Fruit fly (Drosophila melanogaster) whole organism, embryonic: ENCODE measurements around the gene CG10376.

ENCODE experiments used
- Bgb ChIP-seq: fragments of 200-800 bp; sonication (Bioruptor generic); IDR thresholded peaks from 2 replicates; pipeline ENCODE4 v1.3.6; 2022; ENCODE audit warnings: missing biosample characterization, missing genetic modification characterization; ENCODE audit not compliant: partially characterized antibody
- Bteb2 ChIP-seq: fragments of 200-800 bp; sonication (Bioruptor generic); optimal IDR thresholded peaks from 2 replicates; lab custom pipeline; 2016; ENCODE audit warnings: missing biosample characterization, missing genetic modification characterization
- CG10147 ChIP-seq: fragments of 200-800 bp; sonication (Bioruptor generic); optimal IDR thresholded peaks from 2 replicates; lab custom pipeline; 2019; ENCODE audit warnings: missing biosample characterization, mild to moderate bottlenecking, missing genetic modification characterization, moderate library complexity
- CG1024 ChIP-seq: fragments of 200-800 bp; sonication (Bioruptor generic); IDR thresholded peaks from 2 replicates; pipeline ENCODE4 v1.3.6; 2022; ENCODE audit warnings: missing biosample characterization, missing genetic modification characterization
- CG11695 ChIP-seq: fragments of 200-800 bp; sonication (Bioruptor generic); IDR thresholded peaks from 3 replicates; pipeline ENCODE4 v1.3.6; 2022; ENCODE audit warnings: missing biosample characterization, missing genetic modification characterization
- CG13624 ChIP-seq: fragments of 200-800 bp; sonication (Bioruptor generic); optimal IDR thresholded peaks from 2 replicates; lab custom pipeline; 2016; ENCODE audit warnings: missing biosample characterization, missing genetic modification characterization
- CG14667 ChIP-seq: fragments of 200-800 bp; sonication (Bioruptor generic); IDR thresholded peaks from 2 replicates; pipeline ENCODE4 v1.3.6; 2022; ENCODE audit warnings: missing biosample characterization, missing genetic modification characterization
- CG14965 ChIP-seq: fragments of 200-800 bp; sonication (Bioruptor generic); optimal IDR thresholded peaks from 2 replicates; lab custom pipeline; 2016; ENCODE audit warnings: missing biosample characterization, missing genetic modification characterization, borderline replicate concordance
- CG18599 ChIP-seq: fragments of 200-800 bp; sonication (Bioruptor generic); optimal IDR thresholded peaks from 3 replicates; lab custom pipeline; 2017; ENCODE audit warnings: missing biosample characterization, missing genetic modification characterization, mild to moderate bottlenecking, moderate library complexity, missing genetic modification reagents
- CG7786 ChIP-seq: fragments of 200-800 bp; sonication (Bioruptor generic); optimal IDR thresholded peaks from 2 replicates; lab custom pipeline; 2016; ENCODE audit warnings: missing biosample characterization, missing genetic modification characterization
- CG8089 ChIP-seq: fragments of 200-800 bp; sonication (Bioruptor generic); optimal IDR thresholded peaks from 3 replicates; lab custom pipeline; 2016; ENCODE audit warnings: missing biosample characterization, missing genetic modification characterization
- CG8765 ChIP-seq: fragments of 200-800 bp; sonication (Bioruptor generic); IDR thresholded peaks from 2 replicates; pipeline ENCODE4 v1.3.6; 2022; ENCODE audit warnings: missing biosample characterization, missing genetic modification characterization
- CG9932 ChIP-seq: fragments of 200-800 bp; sonication (Bioruptor generic); IDR thresholded peaks from 2 replicates; pipeline ENCODE4 v1.3.6; 2022; ENCODE audit warnings: missing biosample characterization, missing genetic modification characterization
- D19B ChIP-seq: fragments of 200-800 bp; sonication (Bioruptor generic); optimal IDR thresholded peaks from 2 replicates; lab custom pipeline; 2017; ENCODE audit warnings: missing biosample characterization, mild to moderate bottlenecking, missing genetic modification characterization
- Dip2 ChIP-seq: fragments of 200-800 bp; sonication (Bioruptor generic); IDR thresholded peaks from 2 replicates; pipeline ENCODE4 v1.3.6; 2022; ENCODE audit warnings: missing biosample characterization, missing genetic modification characterization
- Dp ChIP-seq: fragments of 200-800 bp; sonication (Bioruptor generic); optimal IDR thresholded peaks from 2 replicates; lab custom pipeline; 2018; ENCODE audit warnings: missing biosample characterization, mild to moderate bottlenecking, missing genetic modification characterization, moderate library complexity
- E2f1 ChIP-seq: fragments of 200-800 bp; sonication (Bioruptor generic); IDR thresholded peaks from 2 replicates; pipeline ENCODE4 v1.3.6; 2022; ENCODE audit warnings: missing biosample characterization, missing genetic modification characterization
- Eip74EF ChIP-seq, 2 experiments: fragments of 200-800 bp in 1 of 2; fragments of >200 bp in 1 of 2; sonication (Bioruptor generic) in 1 of 2; optimal IDR thresholded peaks; 2 replicates each; lab custom pipeline; 2017 to 2019; ENCODE audit warnings: missing biosample characterization in 2 of 2, missing genetic modification characterization in 2 of 2, mild to moderate bottlenecking in 1 of 2, moderate library complexity in 1 of 2
- Fer2 ChIP-seq: fragments of 200-800 bp; sonication (Bioruptor generic); optimal IDR thresholded peaks from 2 replicates; lab custom pipeline; 2018; ENCODE audit warnings: missing biosample characterization, mild to moderate bottlenecking, missing genetic modification characterization, moderate library complexity
- HLH4C ChIP-seq: fragments of 200-800 bp; sonication (Bioruptor generic); IDR thresholded peaks from 3 replicates; pipeline ENCODE4 v1.3.6; 2022; ENCODE audit warnings: missing biosample characterization, missing genetic modification characterization; ENCODE audit not compliant: partially characterized antibody
- Hey ChIP-seq: fragments of 200-800 bp; sonication (Bioruptor generic); optimal IDR thresholded peaks from 3 replicates; lab custom pipeline; 2018; ENCODE audit warnings: missing biosample characterization, mild to moderate bottlenecking, missing genetic modification characterization
- NC2β ChIP-seq: fragments of 200-800 bp; sonication (Bioruptor generic); optimal IDR thresholded peaks from 2 replicates; lab custom pipeline; 2016; ENCODE audit warnings: missing biosample characterization, missing genetic modification characterization
- Neu2 ChIP-seq: fragments of 200-800 bp; sonication (Bioruptor generic); optimal IDR thresholded peaks from 3 replicates; lab custom pipeline; 2016; ENCODE audit warnings: missing biosample characterization, missing genetic modification characterization, borderline replicate concordance
- Scr ChIP-seq: fragments of 200-800 bp; sonication (Bioruptor generic); IDR thresholded peaks from 2 replicates; pipeline ENCODE4 v1.3.6; 2022; ENCODE audit warnings: missing biosample characterization, missing genetic modification characterization; ENCODE audit not compliant: partially characterized antibody
- Tbp ChIP-seq: fragments of >200 bp; optimal IDR thresholded peaks from 2 replicates; lab custom pipeline; 2018; ENCODE audit warnings: missing biosample characterization, missing genetic modification characterization
- ase ChIP-seq: fragments of 200-800 bp; sonication (Bioruptor generic); IDR thresholded peaks from 3 replicates; pipeline ENCODE4 v1.3.6; 2022; ENCODE audit warnings: missing biosample characterization, missing genetic modification characterization
- chn ChIP-seq: fragments of 200-800 bp; sonication (Bioruptor generic); optimal IDR thresholded peaks from 2 replicates; lab custom pipeline; 2016; ENCODE audit warnings: missing biosample characterization, missing genetic modification characterization
- dm ChIP-seq: fragments of 200-800 bp; sonication (Bioruptor generic); optimal IDR thresholded peaks from 3 replicates; lab custom pipeline; 2016; ENCODE audit warnings: missing biosample characterization, missing genetic modification characterization
- dpn ChIP-seq, 2 experiments: fragments of 200-800 bp; sonication (Bioruptor generic); optimal IDR thresholded peaks; 3 replicates each; lab custom pipeline; 2016; ENCODE audit warnings: missing biosample characterization in 2 of 2, missing genetic modification characterization in 2 of 2
- gem ChIP-seq: fragments of 200-800 bp; sonication (Bioruptor generic); optimal IDR thresholded peaks from 2 replicates; lab custom pipeline; 2019; ENCODE audit warnings: missing biosample characterization, mild to moderate bottlenecking, missing genetic modification characterization, moderate library complexity
- h ChIP-seq: fragments of >200 bp; optimal IDR thresholded peaks from 2 replicates; lab custom pipeline; 2017
- inv ChIP-seq: fragments of 200-800 bp; sonication (Bioruptor generic); IDR thresholded peaks from 2 replicates; pipeline ENCODE4 v1.3.6; 2022; ENCODE audit warnings: missing biosample characterization, missing genetic modification characterization; ENCODE audit not compliant: partially characterized antibody
- kah ChIP-seq: fragments of 200-800 bp; sonication (Bioruptor generic); optimal IDR thresholded peaks from 2 replicates; lab custom pipeline; 2018; ENCODE audit warnings: missing biosample characterization, mild to moderate bottlenecking, missing genetic modification characterization
- klu ChIP-seq: fragments of 200-800 bp; sonication (Bioruptor generic); IDR thresholded peaks from 2 replicates; pipeline ENCODE4 v1.3.6; 2022; ENCODE audit warnings: missing biosample characterization, missing genetic modification characterization
- lmd ChIP-seq: fragments of 200-800 bp; sonication (Bioruptor generic); IDR thresholded peaks from 2 replicates; pipeline ENCODE4 v1.3.6; 2022; ENCODE audit warnings: missing biosample characterization, missing genetic modification characterization
- mld ChIP-seq: fragments of 200-800 bp; sonication (Bioruptor generic); IDR thresholded peaks from 3 replicates; pipeline ENCODE4 v1.3.6; 2022; ENCODE audit warnings: missing biosample characterization, missing genetic modification characterization; ENCODE audit not compliant: partially characterized antibody
- nau ChIP-seq: fragments of 200-800 bp; sonication (Bioruptor generic); optimal IDR thresholded peaks from 3 replicates; lab custom pipeline; 2017; ENCODE audit warnings: missing biosample characterization, mild to moderate bottlenecking, missing genetic modification characterization, missing genetic modification reagents
- onecut ChIP-seq: fragments of 200-800 bp; sonication (Bioruptor generic); IDR thresholded peaks from 2 replicates; pipeline ENCODE4 v1.3.6; 2022; ENCODE audit warnings: missing biosample characterization, missing genetic modification characterization
- pb ChIP-seq: fragments of 200-800 bp; sonication (Bioruptor generic); optimal IDR thresholded peaks from 3 replicates; lab custom pipeline; 2016; ENCODE audit warnings: missing biosample characterization, missing genetic modification characterization
- row ChIP-seq: fragments of 200-800 bp; sonication (Bioruptor generic); IDR thresholded peaks from 3 replicates; pipeline ENCODE4 v1.3.6; 2022; ENCODE audit warnings: missing biosample characterization, missing genetic modification characterization
- sim ChIP-seq: fragments of 200-800 bp; sonication (Bioruptor generic); IDR thresholded peaks from 2 replicates; pipeline ENCODE4 v1.3.6; 2022; ENCODE audit warnings: missing biosample characterization, missing genetic modification characterization
- slp2 ChIP-seq: fragments of 200-800 bp; sonication (Bioruptor generic); optimal IDR thresholded peaks from 2 replicates; lab custom pipeline; 2016; ENCODE audit warnings: missing biosample characterization, missing genetic modification characterization
- sna ChIP-seq: fragments of 200-800 bp; sonication (Bioruptor generic); IDR thresholded peaks from 2 replicates; pipeline ENCODE4 v1.3.6; 2022; ENCODE audit warnings: missing biosample characterization, missing genetic modification characterization; ENCODE audit not compliant: partially characterized antibody
- tap ChIP-seq: fragments of 200-800 bp; optimal IDR thresholded peaks from 3 replicates; lab custom pipeline; 2019; ENCODE audit warnings: missing biosample characterization, mild to moderate bottlenecking, missing genetic modification characterization, moderate library complexity
- trh ChIP-seq: fragments of 200-800 bp; sonication (Bioruptor generic); optimal IDR thresholded peaks from 2 replicates; lab custom pipeline; 2016; ENCODE audit warnings: missing biosample characterization, missing genetic modification characterization
- ttk ChIP-seq: fragments of 200-800 bp; sonication (Bioruptor generic); IDR thresholded peaks from 2 replicates; pipeline ENCODE4 v2.1.2; 2022; ENCODE audit warnings: missing biosample characterization, missing genetic modification characterization
- yki ChIP-seq: fragments of >200 bp; optimal IDR thresholded peaks from 3 replicates; lab custom pipeline; 2018
- zen2 ChIP-seq: fragments of 200-800 bp; sonication (Bioruptor generic); IDR thresholded peaks from 3 replicates; pipeline ENCODE4 v1.3.6; 2022; ENCODE audit warnings: missing biosample characterization, missing genetic modification characterization; ENCODE audit not compliant: partially characterized antibody
- zfh2 ChIP-seq: fragments of 200-800 bp; sonication (Bioruptor generic); optimal IDR thresholded peaks from 2 replicates; lab custom pipeline; 2016; ENCODE audit warnings: missing biosample characterization, missing genetic modification characterization

The CG10376 gene

DNA sequence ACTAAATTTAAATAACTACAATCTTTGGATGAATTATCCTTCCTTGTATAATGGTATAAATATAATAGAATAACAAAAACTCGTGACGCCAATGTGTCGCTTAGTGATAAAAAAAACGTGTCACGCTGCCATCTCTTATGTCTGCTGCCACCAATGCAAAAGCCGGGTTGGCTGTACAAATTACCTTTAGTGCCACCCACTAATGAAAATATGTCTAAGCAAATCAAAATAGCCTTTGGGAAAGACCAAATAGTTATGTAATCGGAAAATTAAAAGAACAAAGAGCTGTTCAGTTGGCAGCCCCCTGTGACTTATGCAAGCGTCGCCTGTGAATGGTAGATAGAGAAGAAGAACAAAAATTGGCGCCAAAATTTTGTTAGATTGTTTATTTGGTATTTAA is 13.5 kb downstream of the CG10376 start, which contains the start of gene CG10336 (continued):
- TF ChIP-seq Fer2 (tag; lab: Kevin White, UChicago), result no peak
- no peak for TF ChIP-seq Dip2 (GFP tag; lab: Robert Waterston, UW)
- no peak for TF ChIP-seq Tbp (GFP tag; lab: Kevin White, UChicago)
- TF ChIP-seq nau (GFP tag; lab: Kevin White, UChicago), result no peak
- TF ChIP-seq Scr, result peak; percentile 61
- no peak for TF ChIP-seq gem (tag; lab: Kevin White, UChicago)
- no peak for TF ChIP-seq CG14965 (GFP tag; lab: Kevin White, UChicago)
- no peak for TF ChIP-seq CG8089 (GFP tag; lab: Kevin White, UChicago)

DNA sequence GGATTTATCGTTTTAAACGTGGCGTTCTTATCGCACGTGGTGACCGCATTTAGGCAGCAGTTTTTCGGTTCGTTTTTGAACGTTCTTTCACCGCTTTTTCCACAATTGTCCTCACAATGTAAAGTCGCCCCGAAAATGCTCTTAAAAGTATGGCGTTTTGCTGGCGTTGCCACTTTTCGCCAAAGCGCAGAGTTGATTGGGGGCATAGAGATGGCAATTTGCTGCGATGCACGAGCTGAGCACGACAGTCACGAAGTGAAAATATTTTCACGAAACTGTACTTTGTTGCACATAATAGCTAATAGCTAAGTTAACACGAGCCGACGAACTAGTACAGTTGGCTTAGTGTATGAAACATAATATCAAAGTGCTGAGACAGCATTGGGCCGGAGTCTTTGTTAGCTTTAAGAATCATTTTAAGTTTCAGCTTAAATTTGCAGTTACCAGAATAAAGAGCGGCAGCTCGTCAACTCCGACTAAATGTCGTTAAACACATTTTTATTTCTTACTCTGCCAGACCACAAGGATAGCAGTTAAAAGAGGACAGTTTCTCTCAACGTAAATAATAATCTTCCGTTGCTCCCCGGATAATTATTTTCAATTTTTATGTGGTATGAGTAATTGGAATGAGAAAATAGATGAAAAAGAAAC is 14.1 kb downstream of the CG10376 start, which contains the start of gene msl-1:
msl-1 (minus strand) TSS at position 155 of the 651 bp plus-strand sequence.
- TF ChIP-seq sna (GFP tag; lab: Robert Waterston, UW) (peak; percentile 89), CG11695 (GFP tag; lab: Robert Waterston, UW) (no peak), D19B (GFP tag; lab: Kevin White, UChicago) (no peak), dm (GFP tag; lab: Kevin White, UChicago) (peak; percentile 55), inv (GFP tag; lab: Robert Waterston, UW) (peak; percentile 97), CG8765 (GFP tag; lab: Robert Waterston, UW) (peak; percentile 33; the same call in 1 of the 2 replicates), trh (GFP tag; lab: Kevin White, UChicago) (no peak), klu (GFP tag; lab: Robert Waterston, UW) (no peak), NC2β (GFP tag; lab: Kevin White, UChicago) (peak; percentile 49), Hey (tag; lab: Kevin White, UChicago) (no peak), lmd (peak; percentile 41; the same call in 1 of the 2 replicates), dpn (GFP tag; optimal IDR thresholded peaks at IDR 0.05; lab: Kevin White, UChicago) (peak; percentile 22 to 41), yki (lab: Kevin White, UChicago) (no peak), row (GFP tag; lab: Robert Waterston, UW) (peak; percentile 97), CG14667 (GFP tag; lab: Robert Waterston, UW) (0 out of 2 replicates have a peak, but pooled peaks have one; percentile 10), ttk (peak; percentile 51; the same call in 1 of the 2 replicates), chn (GFP tag; lab: Kevin White, UChicago) (peak; percentile 8), sim (GFP tag; lab: Robert Waterston, UW) (no peak), CG13624 (GFP tag; lab: Kevin White, UChicago) (peak; percentile 30), tap (tag; lab: Kevin White, UChicago) (no peak), kah (GFP tag; lab: Kevin White, UChicago) (no peak), Neu2 (GFP tag; lab: Kevin White, UChicago) (no peak), CG10147 (GFP tag; lab: Kevin White, UChicago) (no peak), mld (GFP tag; lab: Robert Waterston, UW) (peak; percentile 94), ase (0 out of 3 replicates have a peak, but pooled peaks have one; percentile 18), slp2 (GFP tag; lab: Kevin White, UChicago) (no peak), Eip74EF (GFP tag; optimal IDR thresholded peaks at IDR 0.05; lab: Kevin White, UChicago) (no peak), zfh2 (GFP tag; lab: Kevin White, UChicago) (peak; percentile 55), CG1024 (GFP tag; lab: Robert Waterston, UW) (peak; percentile 18; the same call in 1 of the 2 replicates), h (lab: Kevin White, UChicago) (no peak), Bgb (peak; percentile 98), HLH4C (peak; percentile 92), CG18599 (GFP tag; lab: Kevin White, UChicago) (no peak), CG7786 (GFP tag; lab: Kevin White, UChicago) (peak; percentile 58), Dp (GFP tag; lab: Kevin White, UChicago) (peak; percentile 32), onecut (peak; percentile 44; the same call in 1 of the 2 replicates), CG9932 (peak; percentile 91), E2f1 (GFP tag; lab: Robert Waterston, UW) (no peak), pb (no peak), Bteb2 (peak; percentile 39), zen2 (GFP tag; lab: Robert Waterston, UW) (peak; percentile 95)
